Worm (Caenorhabditis elegans): ENCODE data around the gene grl-23.

The grl-23 gene

DNA sequence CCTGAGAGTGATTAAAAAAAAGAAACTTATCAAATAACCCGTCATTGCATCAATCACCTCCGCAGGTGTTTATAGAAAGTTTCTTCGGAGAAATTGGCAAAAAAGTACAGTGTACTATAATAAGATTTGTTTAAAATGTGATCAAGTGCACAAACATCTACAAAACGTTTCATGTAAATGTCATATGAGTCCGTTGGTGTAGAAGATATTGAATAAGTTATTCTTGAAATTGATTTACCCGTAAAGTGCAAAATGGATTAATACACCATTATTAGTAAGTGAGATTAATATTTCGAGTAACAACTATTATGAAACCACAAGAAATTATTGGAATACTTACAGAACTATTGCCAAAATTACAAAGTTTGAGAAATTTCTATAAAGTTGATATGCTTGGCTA, 45.6 kb downstream of the grl-23 start:
- no peak for TF ChIP-seq tab-1 (GFP tag; IDR thresholded peaks at IDR 0.05)
- no peak for TF ChIP-seq med-1 (GFP tag; optimal IDR thresholded peaks at IDR 0.05; ENCODE audit: insufficient read depth)
- TF ChIP-seq ztf-29 (GFP tag; IDR thresholded peaks at IDR 0.05) = no peak
- TF ChIP-seq flt-1 (GFP tag; IDR thresholded peaks at IDR 0.05) = no peak

DNA sequence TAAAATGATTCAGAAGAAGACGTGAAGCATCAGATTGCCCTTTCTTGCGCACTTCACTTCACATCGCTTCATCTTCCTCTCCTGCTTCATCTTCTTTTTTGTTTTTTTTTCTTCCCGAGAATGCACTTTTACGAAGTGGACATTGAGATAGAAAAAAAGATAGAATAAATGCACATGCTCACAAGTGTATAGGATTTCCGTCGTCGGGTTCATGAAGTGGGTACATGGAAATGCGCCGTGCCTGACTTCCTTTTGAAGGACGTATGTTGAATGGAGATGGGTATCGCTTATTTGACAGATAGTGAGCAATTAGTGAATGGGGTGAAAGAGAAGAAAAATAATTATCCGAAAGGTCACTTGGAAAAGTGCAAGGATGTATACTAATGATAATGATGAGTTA, 46.6 kb downstream of the grl-23 start:
- TF ChIP-seq ztf-29 (GFP tag; IDR thresholded peaks at IDR 0.05) (no peak), tab-1 (GFP tag; IDR thresholded peaks at IDR 0.05) (no peak), ztf-23 (GFP tag; IDR thresholded peaks at IDR 0.05) (no peak), klf-2 (GFP tag; conservative IDR thresholded peaks at IDR 0.05) (no peak), flt-1 (GFP tag; IDR thresholded peaks at IDR 0.05) (no peak), T22C8.4 (GFP tag; IDR thresholded peaks at IDR 0.05) (no peak), cog-1 (tag; optimal IDR thresholded peaks at IDR 0.05) (no peak), med-1 (GFP tag; optimal IDR thresholded peaks at IDR 0.05; ENCODE audit: insufficient read depth) (no peak), ref-1 (GFP tag; conservative IDR thresholded peaks at IDR 0.05) (no peak)

DNA sequence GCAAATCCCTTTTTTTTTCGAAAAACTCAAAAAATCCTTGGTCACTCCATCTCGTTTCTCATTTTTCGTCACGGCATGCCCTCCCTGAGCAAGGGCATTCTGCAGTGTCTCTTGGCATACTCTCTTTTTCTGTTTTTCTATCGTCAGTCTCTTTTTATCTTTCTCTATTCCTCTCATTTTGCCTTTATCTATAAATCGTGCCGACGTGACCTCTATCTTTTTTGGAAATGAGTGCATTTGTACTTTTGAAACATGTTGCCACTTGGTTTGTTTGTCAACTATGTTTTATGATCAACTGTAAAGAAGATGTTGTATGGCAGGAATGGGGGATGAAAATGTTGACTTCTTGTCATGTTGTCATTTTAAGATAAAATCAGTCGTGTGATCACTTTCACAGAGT, 47.8 kb downstream of the grl-23 start:
- no peak for TF ChIP-seq med-1 (GFP tag; optimal IDR thresholded peaks at IDR 0.05; ENCODE audit: insufficient read depth)
- TF ChIP-seq cog-1 (tag; optimal IDR thresholded peaks at IDR 0.05) = no peak
- TF ChIP-seq klf-2 (GFP tag; conservative IDR thresholded peaks at IDR 0.05) = no peak
- no peak for TF ChIP-seq ztf-23 (GFP tag; IDR thresholded peaks at IDR 0.05)
- TF ChIP-seq flt-1 (GFP tag; IDR thresholded peaks at IDR 0.05) = no peak
- TF ChIP-seq T22C8.4 (GFP tag; IDR thresholded peaks at IDR 0.05) = no peak
- no peak for TF ChIP-seq ztf-29 (GFP tag; IDR thresholded peaks at IDR 0.05)
- TF ChIP-seq tab-1 (GFP tag; IDR thresholded peaks at IDR 0.05) = no peak
- TF ChIP-seq ref-1 (GFP tag; conservative IDR thresholded peaks at IDR 0.05) = no peak

DNA sequence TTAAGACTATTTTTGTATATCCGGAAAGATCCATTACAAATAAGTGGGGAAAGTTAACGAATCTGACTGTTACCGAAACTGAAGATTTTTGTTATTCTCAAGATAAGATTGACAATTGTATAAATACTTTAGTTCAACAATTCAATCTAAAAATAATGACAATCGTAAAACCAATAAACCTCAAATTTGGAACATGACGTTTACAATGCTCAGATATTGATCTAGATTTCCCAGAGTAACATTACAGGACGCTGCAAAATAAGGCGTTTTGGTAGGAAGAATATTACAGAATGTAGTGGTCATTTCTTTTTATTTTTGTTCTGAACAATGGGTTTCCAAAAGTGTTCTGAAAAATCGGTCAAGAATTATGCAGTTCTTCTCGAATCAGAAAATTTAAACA, 49.9 kb downstream of the grl-23 start, which contains the start of gene F45D3.1:
Gene F45D3.1 (plus strand): TSS at position 301 of the 400 bp plus-strand sequence.
- no peak for TF ChIP-seq ztf-23 (GFP tag; IDR thresholded peaks at IDR 0.05)

DNA sequence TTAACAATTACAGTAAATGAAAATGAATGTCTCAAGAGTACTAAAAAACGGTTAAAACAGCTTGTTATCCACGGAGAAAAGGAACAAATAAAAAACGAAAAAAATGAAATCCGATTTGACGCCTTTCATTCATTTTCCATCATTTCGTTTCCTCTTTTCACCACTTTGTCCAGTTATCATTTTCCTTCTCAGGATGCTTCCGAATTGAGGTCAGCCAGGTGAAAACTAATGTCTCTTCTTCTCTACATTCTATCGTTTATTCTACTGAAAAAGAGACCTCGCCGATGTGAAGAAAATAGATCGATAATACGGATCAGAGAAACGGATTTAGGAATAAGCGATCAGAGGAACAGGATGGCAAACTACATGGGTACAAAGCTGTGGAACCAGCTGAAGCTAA, 50.6 kb downstream of the grl-23 start:
- no peak for TF ChIP-seq med-1 (GFP tag; optimal IDR thresholded peaks at IDR 0.05; ENCODE audit: insufficient read depth)
- TF ChIP-seq klf-2 (GFP tag; conservative IDR thresholded peaks at IDR 0.05) = no peak
- no peak for TF ChIP-seq ztf-23 (GFP tag; IDR thresholded peaks at IDR 0.05)

DNA sequence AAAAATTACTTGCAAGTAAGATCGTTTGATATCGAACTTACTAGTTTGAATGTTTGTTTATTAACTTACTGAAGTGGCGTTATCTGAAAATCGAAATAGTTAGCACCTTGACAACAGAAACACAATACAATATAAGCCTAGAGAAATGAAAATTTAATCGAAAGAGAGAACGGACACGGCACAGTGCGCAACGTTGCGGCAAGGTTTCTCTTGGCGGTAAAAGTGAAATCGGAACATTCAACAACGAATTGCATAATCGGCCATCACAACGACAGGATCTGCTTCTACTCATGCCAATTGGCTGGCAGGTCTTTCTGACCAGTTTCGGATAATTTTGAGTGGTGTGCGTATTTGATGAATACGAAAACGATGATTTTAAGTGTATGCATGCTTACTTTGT, 51.2 kb downstream of the grl-23 start, which contains the start of gene dyf-4:
Gene dyf-4 (minus strand): TSS at position 213 of the 400 bp plus-strand sequence.
- TF ChIP-seq flt-1 (GFP tag; IDR thresholded peaks at IDR 0.05) = no peak
- no peak for TF ChIP-seq T22C8.4 (GFP tag; IDR thresholded peaks at IDR 0.05)
- TF ChIP-seq tab-1 (GFP tag; IDR thresholded peaks at IDR 0.05) = no peak
- no peak for TF ChIP-seq klf-2 (GFP tag; conservative IDR thresholded peaks at IDR 0.05)
- no peak for TF ChIP-seq ztf-29 (GFP tag; IDR thresholded peaks at IDR 0.05)
- no peak for TF ChIP-seq cog-1 (tag; optimal IDR thresholded peaks at IDR 0.05)
- no peak for TF ChIP-seq ztf-23 (GFP tag; IDR thresholded peaks at IDR 0.05)
